Fruit fly (Drosophila melanogaster) whole organism, embryonic: ENCODE measurements around the gene Ctr9.

Experiments
- Atf3 ChIP-seq: fragments of 200-800 bp; sonication (Bioruptor generic); optimal IDR thresholded peaks from 3 replicates; lab custom pipeline; 2016; ENCODE audit warnings: missing biosample characterization, missing genetic modification characterization
- CG10565 ChIP-seq: fragments of 200-800 bp; sonication (Bioruptor generic); optimal IDR thresholded peaks from 3 replicates; lab custom pipeline; 2016; ENCODE audit warnings: missing biosample characterization, mild to moderate bottlenecking, missing genetic modification characterization
- CG11247 ChIP-seq: fragments of 200-800 bp; sonication (Bioruptor generic); IDR thresholded peaks from 2 replicates; pipeline ENCODE4 v1.3.6; 2022; ENCODE audit warnings: missing biosample characterization, missing genetic modification characterization
- CG12071 ChIP-seq: fragments of 200-800 bp; sonication (Bioruptor generic); optimal IDR thresholded peaks from 3 replicates; lab custom pipeline; 2018; ENCODE audit warnings: missing biosample characterization, mild to moderate bottlenecking, missing genetic modification characterization
- CG12744 ChIP-seq: fragments of 200-800 bp; sonication (Bioruptor generic); optimal IDR thresholded peaks from 2 replicates; lab custom pipeline; 2016; ENCODE audit warnings: missing biosample characterization, missing genetic modification characterization
- CG15601 ChIP-seq: fragments of 200-800 bp; sonication (Bioruptor generic); optimal IDR thresholded peaks from 3 replicates; lab custom pipeline; 2019; ENCODE audit warnings: missing biosample characterization, mild to moderate bottlenecking, missing genetic modification characterization, moderate library complexity
- CG1602 ChIP-seq: fragments of 200-800 bp; sonication (Bioruptor generic); optimal IDR thresholded peaks from 3 replicates; lab custom pipeline; 2016; ENCODE audit warnings: missing biosample characterization, missing genetic modification characterization
- CG17186 ChIP-seq: fragments of 200-800 bp; sonication (Bioruptor generic); optimal IDR thresholded peaks from 3 replicates; lab custom pipeline; 2017; ENCODE audit warnings: missing biosample characterization, missing genetic modification reagents, missing genetic modification characterization
- CG18599 ChIP-seq: fragments of 200-800 bp; sonication (Bioruptor generic); optimal IDR thresholded peaks from 3 replicates; lab custom pipeline; 2017; ENCODE audit warnings: missing biosample characterization, missing genetic modification characterization, mild to moderate bottlenecking, moderate library complexity, missing genetic modification reagents
- CG18619 ChIP-seq: fragments of 200-800 bp; sonication (Bioruptor generic); optimal IDR thresholded peaks from 3 replicates; lab custom pipeline; 2017; ENCODE audit warnings: missing biosample characterization, mild to moderate bottlenecking, missing genetic modification characterization
- CG31224 ChIP-seq: fragments of 200-800 bp; sonication (Bioruptor generic); IDR thresholded peaks from 2 replicates; pipeline ENCODE4 v1.3.6; 2022; ENCODE audit warnings: missing biosample characterization, missing genetic modification characterization
- CG34376 ChIP-seq: fragments of 200-800 bp; sonication (Bioruptor generic); optimal IDR thresholded peaks from 2 replicates; lab custom pipeline; 2018; ENCODE audit warnings: missing biosample characterization, mild to moderate bottlenecking, missing genetic modification characterization
- CG3995 ChIP-seq: fragments of 200-800 bp; sonication (Bioruptor generic); optimal IDR thresholded peaks from 3 replicates; lab custom pipeline; 2016; ENCODE audit warnings: missing biosample characterization, missing genetic modification characterization
- CG4424 ChIP-seq: fragments of 200-800 bp; sonication (Bioruptor generic); optimal IDR thresholded peaks from 3 replicates; lab custom pipeline; 2016; ENCODE audit warnings: missing biosample characterization, missing genetic modification characterization
- CG6175 ChIP-seq: fragments of 200-800 bp; sonication (Bioruptor generic); IDR thresholded peaks from 3 replicates; pipeline ENCODE4 v1.3.6; 2022; ENCODE audit warnings: missing biosample characterization, missing genetic modification characterization
- CG7928 ChIP-seq: fragments of 200-800 bp; sonication (Bioruptor generic); optimal IDR thresholded peaks from 2 replicates; lab custom pipeline; 2017; ENCODE audit warnings: missing biosample characterization, mild to moderate bottlenecking, missing genetic modification characterization
- CG9797 ChIP-seq: fragments of 200-800 bp; sonication (Bioruptor generic); optimal IDR thresholded peaks from 3 replicates; lab custom pipeline; 2018; ENCODE audit warnings: missing biosample characterization, mild to moderate bottlenecking, missing genetic modification characterization
- Dbx ChIP-seq: fragments of 200-800 bp; sonication (Bioruptor generic); IDR thresholded peaks from 3 replicates; pipeline ENCODE4 v1.3.6; 2022; ENCODE audit warnings: missing biosample characterization, missing genetic modification characterization
- Deaf1 ChIP-seq: fragments of 200-800 bp; optimal IDR thresholded peaks from 3 replicates; lab custom pipeline; 2019; ENCODE audit warnings: missing biosample characterization, mild to moderate bottlenecking, missing genetic modification characterization, moderate library complexity
- Doc2 ChIP-seq: fragments of 200-800 bp; sonication (Bioruptor generic); IDR thresholded peaks from 2 replicates; pipeline ENCODE4 v1.3.6; 2022; ENCODE audit warnings: missing biosample characterization, missing genetic modification characterization
- Doc3 ChIP-seq: fragments of 200-800 bp; sonication (Bioruptor generic); IDR thresholded peaks from 3 replicates; pipeline ENCODE4 v1.3.6; 2022; ENCODE audit warnings: missing biosample characterization, missing genetic modification characterization; ENCODE audit not compliant: partially characterized antibody
- E2f1 ChIP-seq: fragments of 200-800 bp; sonication (Bioruptor generic); IDR thresholded peaks from 2 replicates; pipeline ENCODE4 v1.3.6; 2022; ENCODE audit warnings: missing biosample characterization, missing genetic modification characterization
- Ets65A ChIP-seq: fragments of 200-800 bp; sonication (Bioruptor generic); peaks from one replicate; lab custom pipeline; 2016; ENCODE audit warnings: missing biosample characterization, missing genetic modification characterization
- Fer1 ChIP-seq: fragments of 200-800 bp; sonication (Bioruptor generic); optimal IDR thresholded peaks from 2 replicates; lab custom pipeline; 2017; ENCODE audit warnings: missing biosample characterization, mild to moderate bottlenecking, missing genetic modification characterization
- Gsc ChIP-seq: fragments of 200-800 bp; sonication (Bioruptor generic); IDR thresholded peaks from 2 replicates; pipeline ENCODE4 v1.3.6; 2022; ENCODE audit warnings: missing biosample characterization, missing genetic modification characterization
- Gug ChIP-seq: fragments of 200-800 bp; sonication (Bioruptor generic); IDR thresholded peaks from 4 replicates; pipeline ENCODE4 v1.3.6; 2022; ENCODE audit warnings: missing biosample characterization, missing genetic modification characterization
- HHEX ChIP-seq: fragments of 200-800 bp; sonication (Bioruptor generic); optimal IDR thresholded peaks from 3 replicates; lab custom pipeline; 2017; ENCODE audit warnings: missing biosample characterization, mild to moderate bottlenecking, missing genetic modification characterization, missing genetic modification reagents
- Hey ChIP-seq: fragments of 200-800 bp; sonication (Bioruptor generic); optimal IDR thresholded peaks from 3 replicates; lab custom pipeline; 2018; ENCODE audit warnings: missing biosample characterization, mild to moderate bottlenecking, missing genetic modification characterization
- Hsf ChIP-seq: fragments of 200-800 bp; sonication (Bioruptor generic); optimal IDR thresholded peaks from 3 replicates; lab custom pipeline; 2016; ENCODE audit warnings: missing biosample characterization, missing genetic modification characterization
- Myb ChIP-seq: fragments of 200-800 bp; sonication (Bioruptor generic); optimal IDR thresholded peaks from 2 replicates; lab custom pipeline; 2016; ENCODE audit warnings: missing biosample characterization, missing genetic modification characterization
- NC2β ChIP-seq: fragments of 200-800 bp; sonication (Bioruptor generic); optimal IDR thresholded peaks from 2 replicates; lab custom pipeline; 2016; ENCODE audit warnings: missing biosample characterization, missing genetic modification characterization
- Oaz ChIP-seq: fragments of 200-800 bp; sonication (Bioruptor generic); IDR thresholded peaks from 2 replicates; pipeline ENCODE4 v1.3.6; 2022; ENCODE audit warnings: missing biosample characterization, missing genetic modification characterization
- Poxn ChIP-seq: fragments of 200-800 bp; sonication (Bioruptor generic); IDR thresholded peaks from 2 replicates; pipeline ENCODE4 v1.3.6; 2022; ENCODE audit warnings: missing biosample characterization, missing genetic modification characterization
- Ravus ChIP-seq: fragments of 200-800 bp; sonication (Bioruptor generic); IDR thresholded peaks from 2 replicates; pipeline ENCODE4 v1.3.6; 2022; ENCODE audit warnings: missing biosample characterization, missing genetic modification characterization
- Taf1 ChIP-seq: fragments of 200-800 bp; sonication (Bioruptor generic); IDR thresholded peaks from 2 replicates; pipeline ENCODE4 v1.3.6; 2022; ENCODE audit warnings: missing biosample characterization, missing genetic modification characterization
- Tbp ChIP-seq: fragments of >200 bp; optimal IDR thresholded peaks from 2 replicates; lab custom pipeline; 2018; ENCODE audit warnings: missing biosample characterization, missing genetic modification characterization
- Trl ChIP-seq, 3 experiments: fragments of >200 bp in 2 of 3; fragments of 200-800 bp in 1 of 3; sonication (Bioruptor generic) in 1 of 3; optimal IDR thresholded peaks; 2 replicates in 1 of 3; 3 replicates in 2 of 3; lab custom pipeline; 2016 to 2017; ENCODE audit warnings: missing biosample characterization in 1 of 3, missing genetic modification characterization in 1 of 3
- Xbp1 ChIP-seq: fragments of 200-800 bp; sonication (Bioruptor generic); optimal IDR thresholded peaks from 3 replicates; lab custom pipeline; 2016; ENCODE audit warnings: missing biosample characterization, mild to moderate bottlenecking, missing genetic modification characterization
- amos ChIP-seq: fragments of 200-800 bp; sonication (Bioruptor generic); IDR thresholded peaks from 2 replicates; pipeline ENCODE4 v1.3.6; 2022; ENCODE audit warnings: missing biosample characterization, missing genetic modification characterization; ENCODE audit not compliant: partially characterized antibody
- corto ChIP-seq: fragments of 200-800 bp; sonication (Bioruptor generic); optimal IDR thresholded peaks from 2 replicates; lab custom pipeline; 2016; ENCODE audit warnings: missing biosample characterization, mild to moderate bottlenecking, missing genetic modification characterization, moderate library complexity
- dm ChIP-seq: fragments of 200-800 bp; sonication (Bioruptor generic); optimal IDR thresholded peaks from 3 replicates; lab custom pipeline; 2016; ENCODE audit warnings: missing biosample characterization, missing genetic modification characterization
- dmrt11E ChIP-seq: fragments of 200-800 bp; sonication (Bioruptor generic); optimal IDR thresholded peaks from 3 replicates; lab custom pipeline; 2018; ENCODE audit warnings: missing biosample characterization, mild to moderate bottlenecking, missing genetic modification characterization, moderate library complexity
- emc ChIP-seq: fragments of 200-800 bp; sonication (Bioruptor generic); optimal IDR thresholded peaks from 2 replicates; lab custom pipeline; 2016; ENCODE audit warnings: missing biosample characterization, missing genetic modification characterization
- ewg ChIP-seq: fragments of 200-800 bp; sonication (Bioruptor generic); optimal IDR thresholded peaks from 3 replicates; lab custom pipeline; 2017; ENCODE audit warnings: mild to moderate bottlenecking, missing biosample characterization, missing genetic modification reagents, missing genetic modification characterization
- fru ChIP-seq: fragments of >200 bp; optimal IDR thresholded peaks from 2 replicates; lab custom pipeline; 2017
- gcm2 ChIP-seq: fragments of 200-800 bp; sonication (Bioruptor generic); optimal IDR thresholded peaks from 2 replicates; lab custom pipeline; 2016; ENCODE audit warnings: missing biosample characterization, missing genetic modification characterization
- luna ChIP-seq: fragments of 200-800 bp; sonication (Bioruptor generic); optimal IDR thresholded peaks from 2 replicates; lab custom pipeline; 2016; ENCODE audit warnings: missing biosample characterization, missing genetic modification characterization
- run ChIP-seq: fragments of 200-800 bp; sonication (Bioruptor generic); optimal IDR thresholded peaks from 3 replicates; lab custom pipeline; 2018; ENCODE audit warnings: missing biosample characterization, mild to moderate bottlenecking, missing genetic modification characterization
- schlank ChIP-seq: fragments of 200-800 bp; sonication (Bioruptor generic); optimal IDR thresholded peaks from 2 replicates; lab custom pipeline; 2018; ENCODE audit warnings: missing biosample characterization, mild to moderate bottlenecking, missing genetic modification characterization
- sob ChIP-seq: fragments of 200-800 bp; sonication (Bioruptor generic); IDR thresholded peaks from 2 replicates; pipeline ENCODE4 v1.3.6; 2022; ENCODE audit warnings: missing biosample characterization, missing genetic modification characterization
- zfh1 ChIP-seq: fragments of 200-800 bp; sonication (Bioruptor generic); IDR thresholded peaks from 3 replicates; pipeline ENCODE4 v1.3.6; 2022; ENCODE audit warnings: missing biosample characterization, missing genetic modification characterization

The Ctr9 gene

DNA sequence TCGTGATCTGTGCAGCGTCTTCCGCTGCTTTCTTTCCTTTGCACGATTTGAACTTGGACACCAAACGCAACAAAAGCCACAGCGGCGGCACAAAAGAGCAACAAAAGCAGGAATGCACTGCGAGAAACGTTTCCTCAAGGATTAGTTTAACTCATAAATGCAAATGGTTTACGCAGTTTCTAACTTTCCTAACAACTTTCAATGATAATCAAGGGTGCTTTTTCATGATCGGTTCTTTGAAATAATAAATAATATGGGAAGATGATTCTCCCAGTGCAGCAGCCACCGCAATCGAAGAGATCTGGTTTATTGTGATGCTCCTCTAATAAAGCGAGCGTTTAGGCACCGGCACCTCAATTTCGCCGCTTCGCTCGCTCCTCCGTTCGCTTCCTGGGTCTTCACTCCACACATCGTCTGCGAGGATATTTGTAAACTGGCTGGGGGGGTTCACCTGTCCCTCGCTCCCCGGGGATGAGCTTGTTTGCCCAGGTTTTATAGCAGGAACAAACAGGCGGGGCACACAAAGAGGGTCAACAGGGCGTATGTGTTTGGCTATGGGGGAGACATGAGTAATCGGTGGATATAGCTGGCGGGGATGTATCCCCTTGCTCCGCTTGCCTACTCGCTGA is 12.2 kb downstream of the Ctr9 start (continued):
- TF ChIP-seq CG4424, result peak; percentile 84
- peak; percentile 36; the same call in 1 of the 2 replicates for TF ChIP-seq Oaz (GFP tag; lab: Robert Waterston, UW)
- TF ChIP-seq NC2β (GFP tag; lab: Kevin White, UChicago), result peak; percentile 75
- TF ChIP-seq run, result peak; percentile 73
- TF ChIP-seq Deaf1 (tag; lab: Kevin White, UChicago), result peak; percentile 28
- no peak for TF ChIP-seq Tbp (GFP tag; lab: Kevin White, UChicago)
- no peak for TF ChIP-seq CG9797
- no peak for TF ChIP-seq CG7928
- no peak for TF ChIP-seq CG34376 (GFP tag; lab: Kevin White, UChicago)
- peak; percentile 76 for TF ChIP-seq E2f1
- TF ChIP-seq CG12744 (GFP tag; lab: Kevin White, UChicago), result no peak
- TF ChIP-seq zfh1 (GFP tag; lab: Robert Waterston, UW), result peak; percentile 90
- peak; percentile 22 for TF ChIP-seq Myb (GFP tag; lab: Kevin White, UChicago)
- TF ChIP-seq CG6175 (GFP tag; lab: Robert Waterston, UW), result no peak
- TF ChIP-seq sob (GFP tag; lab: Robert Waterston, UW), result peak; percentile 69; the same call in 1 of the 2 replicates
- no peak for TF ChIP-seq Hey (tag; lab: Kevin White, UChicago)
- TF ChIP-seq schlank (tag; lab: Kevin White, UChicago), result no peak
- TF ChIP-seq ewg (GFP tag; lab: Kevin White, UChicago), result peak; percentile 77
- peak; percentile 86 for TF ChIP-seq Xbp1 (GFP tag; lab: Kevin White, UChicago)
- TF ChIP-seq amos (GFP tag; lab: Robert Waterston, UW), result no peak
- TF ChIP-seq luna (GFP tag; lab: Kevin White, UChicago), result no peak
- TF ChIP-seq CG10565, result peak; percentile 39
- TF ChIP-seq Ravus (GFP tag; lab: Robert Waterston, UW), result peak; percentile 15; the same call in 1 of the 2 replicates
- peak; percentile 42; the same call in 1 of the 2 replicates for TF ChIP-seq Gsc (GFP tag; lab: Robert Waterston, UW)
- TF ChIP-seq CG31224, result no peak
- TF ChIP-seq CG18599 (GFP tag; lab: Kevin White, UChicago), result peak; percentile 69
- TF ChIP-seq Dbx (GFP tag; lab: Robert Waterston, UW), result peak; percentile 53; the same call in 1 of the 3 replicates
- TF ChIP-seq HHEX (GFP tag; lab: Kevin White, UChicago), result peak; percentile 70
- TF ChIP-seq dm (GFP tag; lab: Kevin White, UChicago), result peak; percentile 25
- peak; percentile 76 for TF ChIP-seq Atf3 (GFP tag; lab: Kevin White, UChicago)
- peak; percentile 39 for TF ChIP-seq CG17186 (GFP tag; lab: Kevin White, UChicago)
- no peak for TF ChIP-seq Poxn (GFP tag; lab: Robert Waterston, UW)
- peak; percentile 68 for TF ChIP-seq dmrt11E
- no peak for TF ChIP-seq Ets65A
- TF ChIP-seq fru (lab: Kevin White, UChicago), result no peak
- no peak for TF ChIP-seq Trl (optimal IDR thresholded peaks at IDR 0.05; lab: Kevin White, UChicago)
- TF ChIP-seq Trl (GFP tag; optimal IDR thresholded peaks at IDR 0.05; lab: Kevin White, UChicago), result peak; percentile 60
- peak; percentile 66 for TF ChIP-seq CG11247
- no peak for TF ChIP-seq emc (GFP tag; lab: Kevin White, UChicago)
- peak; percentile 57 for TF ChIP-seq CG18619 (GFP tag; lab: Kevin White, UChicago)
- TF ChIP-seq Doc2 (GFP tag; lab: Robert Waterston, UW), result no peak
- peak; percentile 60; the same call in 3 of the 4 replicates for TF ChIP-seq Gug (GFP tag; lab: Robert Waterston, UW)
- peak; percentile 60 for TF ChIP-seq CG1602 (GFP tag; lab: Kevin White, UChicago)
- peak; percentile 80 for TF ChIP-seq CG15601 (tag; lab: Kevin White, UChicago)
- TF ChIP-seq CG12071 (GFP tag; lab: Kevin White, UChicago), result peak; percentile 82
- TF ChIP-seq Taf1, result no peak
- TF ChIP-seq corto (GFP tag; lab: Kevin White, UChicago), result peak; percentile 96
- peak; percentile 63 for TF ChIP-seq Fer1 (GFP tag; lab: Kevin White, UChicago)
- peak; percentile 64 for TF ChIP-seq gcm2
- TF ChIP-seq Doc3 (GFP tag; lab: Robert Waterston, UW), result no peak
- no peak for TF ChIP-seq CG3995 (GFP tag; lab: Kevin White, UChicago)
- TF ChIP-seq Hsf (GFP tag; lab: Kevin White, UChicago), result peak; percentile 84
